Fruit fly (Drosophila melanogaster) whole organism, embryonic: ENCODE data around the gene CG13659.
A peak's percentile ranks its signal among the peaks of the same experiment; 100 is the strongest.

Experiments
- Antp ChIP-seq: fragments of 200-800 bp; sonication (Bioruptor generic); optimal IDR thresholded peaks from 3 replicates; lab custom pipeline; 2016; ENCODE audit warnings: missing biosample characterization, missing genetic modification characterization
- CG10267 ChIP-seq: fragments of 200-800 bp; sonication (Bioruptor generic); optimal IDR thresholded peaks from 2 replicates; lab custom pipeline; 2018; ENCODE audit warnings: missing biosample characterization, mild to moderate bottlenecking, missing genetic modification characterization, moderate library complexity
- CG1233 ChIP-seq: fragments of 200-800 bp; sonication (Bioruptor generic); optimal IDR thresholded peaks from 4 replicates; lab custom pipeline; 2018; ENCODE audit warnings: missing biosample characterization, mild to moderate bottlenecking, missing genetic modification characterization
- CG15514 ChIP-seq: fragments of 200-800 bp; sonication (Bioruptor generic); optimal IDR thresholded peaks from 3 replicates; lab custom pipeline; 2017; ENCODE audit warnings: missing biosample characterization, missing genetic modification characterization, mild to moderate bottlenecking, moderate library complexity, missing genetic modification reagents
- CG1603 ChIP-seq: fragments of 200-800 bp; sonication (Bioruptor generic); optimal IDR thresholded peaks from 2 replicates; lab custom pipeline; 2019; ENCODE audit warnings: missing biosample characterization, mild to moderate bottlenecking, missing genetic modification characterization, moderate library complexity
- CG1647 ChIP-seq: fragments of 200-800 bp; sonication (Bioruptor generic); optimal IDR thresholded peaks from 3 replicates; lab custom pipeline; 2016; ENCODE audit warnings: missing biosample characterization, missing genetic modification characterization
- CG17328 ChIP-seq: fragments of 200-800 bp; sonication (Bioruptor generic); IDR thresholded peaks from 2 replicates; pipeline ENCODE4 v1.3.6; 2022; ENCODE audit warnings: missing biosample characterization, missing genetic modification characterization
- CG17361 ChIP-seq: fragments of 200-800 bp; sonication (Bioruptor generic); IDR thresholded peaks from 3 replicates; pipeline ENCODE4 v1.3.6; 2022; ENCODE audit warnings: missing biosample characterization, missing genetic modification characterization
- CG17385 ChIP-seq: fragments of 200-800 bp; sonication (Bioruptor generic); optimal IDR thresholded peaks from 3 replicates; lab custom pipeline; 2018; ENCODE audit warnings: missing biosample characterization, mild to moderate bottlenecking, missing genetic modification characterization
- CG17568 ChIP-seq: fragments of 200-800 bp; sonication (Bioruptor generic); optimal IDR thresholded peaks from 2 replicates; lab custom pipeline; 2018; ENCODE audit warnings: missing biosample characterization, mild to moderate bottlenecking, missing genetic modification characterization, moderate library complexity
- CG18011 ChIP-seq: fragments of 200-800 bp; sonication (Bioruptor generic); optimal IDR thresholded peaks from 2 replicates; lab custom pipeline; 2017; ENCODE audit warnings: missing biosample characterization, missing genetic modification characterization, mild to moderate bottlenecking, moderate library complexity, missing genotype
- CG2120 ChIP-seq: fragments of 200-800 bp; sonication (Bioruptor generic); optimal IDR thresholded peaks from 3 replicates; lab custom pipeline; 2016; ENCODE audit warnings: missing biosample characterization, missing genetic modification characterization
- CG2199 ChIP-seq: fragments of 200-800 bp; sonication (Bioruptor generic); IDR thresholded peaks from 3 replicates; pipeline ENCODE4 v1.3.6; 2022; ENCODE audit warnings: missing biosample characterization, missing genetic modification characterization
- CG2202 ChIP-seq: fragments of 200-800 bp; sonication (Bioruptor generic); optimal IDR thresholded peaks from 2 replicates; lab custom pipeline; 2018; ENCODE audit warnings: missing biosample characterization, mild to moderate bottlenecking, missing genetic modification characterization
- CG32532 ChIP-seq: fragments of 200-800 bp; sonication (Bioruptor generic); IDR thresholded peaks from 2 replicates; pipeline ENCODE4 v1.3.6; 2022; ENCODE audit warnings: missing biosample characterization, missing genetic modification characterization
- CG3995 ChIP-seq: fragments of 200-800 bp; sonication (Bioruptor generic); optimal IDR thresholded peaks from 3 replicates; lab custom pipeline; 2016; ENCODE audit warnings: missing biosample characterization, missing genetic modification characterization
- CG6683 ChIP-seq: fragments of 200-800 bp; sonication (Bioruptor generic); optimal IDR thresholded peaks from 2 replicates; lab custom pipeline; 2017; ENCODE audit warnings: missing biosample characterization, mild to moderate bottlenecking, missing genetic modification characterization, missing genetic modification reagents
- CG7786 ChIP-seq: fragments of 200-800 bp; sonication (Bioruptor generic); optimal IDR thresholded peaks from 2 replicates; lab custom pipeline; 2016; ENCODE audit warnings: missing biosample characterization, missing genetic modification characterization
- CG7839 ChIP-seq: fragments of 200-800 bp; sonication (Bioruptor generic); optimal IDR thresholded peaks from 3 replicates; lab custom pipeline; 2018; ENCODE audit warnings: missing biosample characterization, mild to moderate bottlenecking, missing genetic modification characterization, moderate library complexity
- Deaf1 ChIP-seq: fragments of 200-800 bp; optimal IDR thresholded peaks from 3 replicates; lab custom pipeline; 2019; ENCODE audit warnings: missing biosample characterization, mild to moderate bottlenecking, missing genetic modification characterization, moderate library complexity
- Dfd ChIP-seq, 2 experiments: fragments of >200 bp; optimal IDR thresholded peaks; 2 replicates each; lab custom pipeline; 2017; ENCODE audit warnings: missing biosample characterization in 2 of 2, missing genetic modification characterization in 2 of 2
- ERR ChIP-seq: fragments of 200-800 bp; sonication (Bioruptor generic); optimal IDR thresholded peaks from 2 replicates; lab custom pipeline; 2016; ENCODE audit warnings: missing biosample characterization, missing genetic modification characterization
- HmgZ ChIP-seq: fragments of 200-800 bp; sonication (Bioruptor generic); optimal IDR thresholded peaks from 2 replicates; lab custom pipeline; 2018; ENCODE audit warnings: missing biosample characterization, mild to moderate bottlenecking, missing genetic modification characterization
- Kr ChIP-seq: fragments of 200-800 bp; sonication (Bioruptor generic); optimal IDR thresholded peaks from 2 replicates; lab custom pipeline; 2017; ENCODE audit warnings: missing biosample characterization, mild to moderate bottlenecking, missing genetic modification characterization
- MESR4 ChIP-seq: fragments of 200-800 bp; sonication (Bioruptor generic); optimal IDR thresholded peaks from 2 replicates; lab custom pipeline; 2018; ENCODE audit warnings: missing biosample characterization, mild to moderate bottlenecking, missing genetic modification characterization, moderate library complexity
- NC2α ChIP-seq: fragments of 200-800 bp; sonication (Bioruptor generic); optimal IDR thresholded peaks from 2 replicates; lab custom pipeline; 2016; ENCODE audit warnings: missing biosample characterization, missing genetic modification characterization
- NC2β ChIP-seq: fragments of 200-800 bp; sonication (Bioruptor generic); optimal IDR thresholded peaks from 2 replicates; lab custom pipeline; 2016; ENCODE audit warnings: missing biosample characterization, missing genetic modification characterization
- NFAT ChIP-seq: fragments of 200-800 bp; sonication (Bioruptor generic); IDR thresholded peaks from 2 replicates; pipeline ENCODE4 v1.3.6; 2022; ENCODE audit warnings: missing biosample characterization, missing genetic modification characterization
- PHDP ChIP-seq: fragments of 200-800 bp; sonication (Bioruptor generic); optimal IDR thresholded peaks from 3 replicates; lab custom pipeline; 2018; ENCODE audit warnings: missing biosample characterization, mild to moderate bottlenecking, missing genetic modification characterization, moderate library complexity
- Six4 ChIP-seq: fragments of 200-800 bp; sonication (Bioruptor generic); optimal IDR thresholded peaks from 2 replicates; lab custom pipeline; 2016; ENCODE audit warnings: missing biosample characterization, missing genetic modification characterization
- Sox100B ChIP-seq: fragments of 200-800 bp; sonication (Bioruptor generic); optimal IDR thresholded peaks from 3 replicates; lab custom pipeline; 2018; ENCODE audit warnings: missing biosample characterization, mild to moderate bottlenecking, missing genetic modification characterization
- Xrp1 ChIP-seq: fragments of 200-800 bp; sonication (Bioruptor generic); IDR thresholded peaks from 2 replicates; pipeline ENCODE4 v1.3.6; 2022; ENCODE audit warnings: missing biosample characterization, missing genetic modification characterization
- YL-1 ChIP-seq: fragments of 200-800 bp; sonication (Bioruptor generic); optimal IDR thresholded peaks from 3 replicates; lab custom pipeline; 2017; ENCODE audit warnings: missing biosample characterization, mild to moderate bottlenecking, missing genetic modification characterization
- az2 ChIP-seq: fragments of 200-800 bp; sonication (Bioruptor generic); optimal IDR thresholded peaks from 3 replicates; lab custom pipeline; 2016; ENCODE audit warnings: missing biosample characterization, missing genetic modification characterization
- cas ChIP-seq: fragments of 200-800 bp; sonication (Bioruptor generic); IDR thresholded peaks from 2 replicates; pipeline ENCODE4 v1.3.6; 2022; ENCODE audit warnings: missing biosample characterization, missing genetic modification characterization
- chif ChIP-seq, 2 experiments: fragments of 200-800 bp; sonication (Bioruptor generic); optimal IDR thresholded peaks; 3 replicates each; lab custom pipeline; 2016; ENCODE audit warnings: missing biosample characterization in 2 of 2, missing genetic modification characterization in 2 of 2
- dati ChIP-seq: fragments of 200-800 bp; sonication (Bioruptor generic); IDR thresholded peaks from 2 replicates; pipeline ENCODE4 v1.3.6; 2022; ENCODE audit warnings: missing biosample characterization, missing genetic modification characterization
- en ChIP-seq: fragments of 200-800 bp; sonication (Bioruptor generic); optimal IDR thresholded peaks from 2 replicates; lab custom pipeline; 2016; ENCODE audit warnings: missing biosample characterization, missing genetic modification characterization
- ewg ChIP-seq: fragments of 200-800 bp; sonication (Bioruptor generic); optimal IDR thresholded peaks from 3 replicates; lab custom pipeline; 2017; ENCODE audit warnings: mild to moderate bottlenecking, missing biosample characterization, missing genetic modification reagents, missing genetic modification characterization
- gt ChIP-seq: fragments of 200-800 bp; sonication (Bioruptor generic); IDR thresholded peaks from 2 replicates; pipeline ENCODE4 v1.3.6; 2022; ENCODE audit warnings: missing biosample characterization, missing genetic modification characterization
- hb ChIP-seq: fragments of 200-800 bp; sonication (Bioruptor generic); IDR thresholded peaks from 3 replicates; pipeline ENCODE4 v1.3.6; 2022; ENCODE audit warnings: missing biosample characterization, missing genetic modification characterization; ENCODE audit not compliant: partially characterized antibody
- her ChIP-seq: fragments of 200-800 bp; sonication (Bioruptor generic); optimal IDR thresholded peaks from 2 replicates; lab custom pipeline; 2016; ENCODE audit warnings: missing biosample characterization, missing genetic modification characterization
- mam ChIP-seq: fragments of 200-800 bp; sonication (Bioruptor generic); optimal IDR thresholded peaks from 3 replicates; lab custom pipeline; 2016; ENCODE audit warnings: missing biosample characterization, missing genetic modification characterization
- org-1 ChIP-seq: fragments of 200-800 bp; sonication (Bioruptor generic); optimal IDR thresholded peaks from 2 replicates; lab custom pipeline; 2017; ENCODE audit warnings: missing biosample characterization, missing genetic modification characterization
- pan ChIP-seq, 4 experiments: fragments of >200 bp in 3 of 4; fragments of 200-800 bp in 1 of 4; sonication (Bioruptor generic) in 1 of 4; optimal IDR thresholded peaks in 3 of 4; IDR thresholded peaks in 1 of 4; 2 replicates each; pipeline versions ENCODE4 v1.3.6 to Lab custom; 2017 to 2022; ENCODE audit warnings: missing biosample characterization in 2 of 4, missing genetic modification characterization in 2 of 4, mixed read lengths in 1 of 4
- phol ChIP-seq: fragments of 200-800 bp; sonication (Bioruptor generic); optimal IDR thresholded peaks from 3 replicates; lab custom pipeline; 2018; ENCODE audit warnings: missing biosample characterization, mild to moderate bottlenecking, missing genetic modification characterization, moderate library complexity
- pnt ChIP-seq: fragments of 200-800 bp; sonication (Bioruptor generic); optimal IDR thresholded peaks from 3 replicates; lab custom pipeline; 2016; ENCODE audit warnings: missing biosample characterization, missing genetic modification characterization
- scrt ChIP-seq: fragments of 200-800 bp; sonication (Bioruptor generic); optimal IDR thresholded peaks from 2 replicates; lab custom pipeline; 2018; ENCODE audit warnings: missing biosample characterization, mild to moderate bottlenecking, missing genetic modification characterization, moderate library complexity
- tna ChIP-seq: fragments of 200-800 bp; sonication (Bioruptor generic); IDR thresholded peaks from 2 replicates; pipeline ENCODE4 v1.3.6; 2022; ENCODE audit warnings: missing biosample characterization, missing genetic modification characterization; ENCODE audit not compliant: partially characterized antibody
- tup ChIP-seq: fragments of 200-800 bp; sonication (Bioruptor generic); optimal IDR thresholded peaks from 2 replicates; lab custom pipeline; 2016; ENCODE audit warnings: missing biosample characterization, mild to moderate bottlenecking, missing genetic modification characterization, moderate library complexity
- zen ChIP-seq: fragments of 200-800 bp; sonication (Bioruptor generic); optimal IDR thresholded peaks from 3 replicates; lab custom pipeline; 2018; ENCODE audit warnings: missing biosample characterization, mild to moderate bottlenecking, missing genetic modification characterization, moderate library complexity

Gene CG13659

DNA sequence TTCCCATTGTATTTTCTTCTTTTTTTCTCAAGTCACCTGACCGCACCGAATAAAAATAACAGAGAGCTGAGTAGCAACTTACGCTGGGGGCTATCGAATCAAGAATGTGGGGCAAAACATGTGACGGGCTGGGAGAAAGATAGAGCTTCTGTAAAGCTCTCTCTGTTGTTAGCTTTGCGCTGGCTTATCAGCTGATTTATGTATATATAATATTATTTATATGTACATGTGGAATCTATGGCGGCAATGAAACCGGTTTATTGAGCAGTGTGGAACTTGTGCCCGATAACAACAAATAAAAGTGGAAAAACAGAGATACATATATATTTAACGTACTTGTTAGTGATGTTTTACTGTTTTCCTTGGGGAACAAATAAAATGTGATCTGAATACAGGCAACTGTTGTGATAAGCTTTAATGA is 7.8 kb upstream of the CG13659 start, which contains the start of gene CG31098 (continued):
- TF ChIP-seq CG15514 (GFP tag; lab: Kevin White, UChicago) (peak; percentile 58), CG1603 (tag; lab: Kevin White, UChicago) (no peak), CG1647 (GFP tag; lab: Kevin White, UChicago) (no peak), en (no peak), pnt (GFP tag; lab: Kevin White, UChicago) (no peak), CG17328 (GFP tag; lab: Robert Waterston, UW) (no peak), NC2α (GFP tag; lab: Kevin White, UChicago) (no peak), Xrp1 (GFP tag; lab: Robert Waterston, UW) (no peak), CG32532 (GFP tag; lab: Robert Waterston, UW) (peak; percentile 26; the same call in 1 of the 2 replicates), CG18011 (GFP tag; lab: Kevin White, UChicago) (no peak), zen (tag; lab: Kevin White, UChicago) (no peak), CG3995 (peak; percentile 72), tup (GFP tag; lab: Kevin White, UChicago) (no peak), hb (no peak), her (GFP tag; lab: Kevin White, UChicago) (no peak), CG10267 (tag; lab: Kevin White, UChicago) (no peak), scrt (GFP tag; lab: Kevin White, UChicago) (peak; percentile 30), CG17385 (GFP tag; lab: Kevin White, UChicago) (peak; percentile 47), cas (no peak), Kr (GFP tag; lab: Kevin White, UChicago) (no peak), ewg (GFP tag; lab: Kevin White, UChicago) (no peak), NFAT (GFP tag; lab: Robert Waterston, UW) (no peak), mam (no peak), Antp (GFP tag; lab: Kevin White, UChicago) (no peak), CG7839 (tag; lab: Kevin White, UChicago) (no peak), CG17361 (GFP tag; lab: Robert Waterston, UW) (no peak), CG17568 (peak; percentile 63), Sox100B (GFP tag; lab: Kevin White, UChicago) (no peak), PHDP (tag; lab: Kevin White, UChicago) (peak; percentile 60), dati (GFP tag; lab: Robert Waterston, UW) (no peak), CG6683 (no peak), NC2β (no peak), CG1233 (GFP tag; lab: Kevin White, UChicago) (no peak), CG2202 (tag; lab: Kevin White, UChicago) (no peak), Dfd (GFP tag; optimal IDR thresholded peaks at IDR 0.05; lab: Kevin White, UChicago) (no peak), HmgZ (tag; lab: Kevin White, UChicago) (peak; percentile 20), YL-1 (GFP tag; lab: Kevin White, UChicago) (peak; percentile 0), Deaf1 (tag; lab: Kevin White, UChicago) (no peak), gt (no peak), pan (optimal IDR thresholded peaks at IDR 0.05; lab: Kevin White, UChicago) (no peak), pan (GFP tag; optimal IDR thresholded peaks at IDR 0.05 in 1 of 2, IDR thresholded peaks at IDR 0.05 in 1 of 2) (no peak), CG2199 (no peak), Six4 (GFP tag; lab: Kevin White, UChicago) (no peak), ERR (GFP tag; lab: Kevin White, UChicago) (no peak), chif (GFP tag; optimal IDR thresholded peaks at IDR 0.05; lab: Kevin White, UChicago) (no peak), MESR4 (peak; percentile 5), tna (GFP tag; lab: Robert Waterston, UW) (no peak), phol (no peak), CG7786 (no peak), CG2120 (no peak), az2 (GFP tag; lab: Kevin White, UChicago) (no peak), org-1 (GFP tag; lab: Kevin White, UChicago) (no peak)
